Fruit fly (Drosophila melanogaster) whole organism, wandering third instar larva: Measurements from ENCODE around the gene CG43219.

Experiments used
- Abd-B ChIP-seq: fragments of >200 bp; optimal IDR thresholded peaks from 2 replicates; lab custom pipeline; 2017; ENCODE audit warnings: missing biosample characterization, missing genetic modification characterization
- CG32264 ChIP-seq: fragments of 200-800 bp; sonication (Bioruptor generic); optimal IDR thresholded peaks from 2 replicates; lab custom pipeline; 2016; ENCODE audit warnings: missing biosample characterization, missing genetic modification characterization
- CG9705 ChIP-seq: fragments of 200-800 bp; sonication (Bioruptor generic); optimal IDR thresholded peaks from 2 replicates; lab custom pipeline; 2018; ENCODE audit warnings: missing biosample characterization, mild to moderate bottlenecking, missing genetic modification characterization
- CrebA ChIP-seq: fragments of 200-800 bp; sonication (Bioruptor generic); optimal IDR thresholded peaks from 2 replicates; lab custom pipeline; 2016; ENCODE audit warnings: missing biosample characterization, mild to moderate bottlenecking, missing genetic modification characterization, borderline replicate concordance
- Dfd ChIP-seq: fragments of >200 bp; optimal IDR thresholded peaks from 2 replicates; lab custom pipeline; 2017; ENCODE audit warnings: missing biosample characterization, missing genetic modification characterization
- Dif ChIP-seq: fragments of 200-275, 200-300 bp; sonication (Bioruptor generic); optimal IDR thresholded peaks from 2 replicates; lab custom pipeline; 2018; ENCODE audit warnings: missing biosample characterization, missing genetic modification characterization; ENCODE audit not compliant: partially characterized antibody
- GATAd ChIP-seq: sonication (Bioruptor generic); optimal IDR thresholded peaks from 2 replicates; lab custom pipeline; 2016; ENCODE audit warnings: missing biosample characterization, missing genetic modification characterization
- HLH106 ChIP-seq: fragments of 200-800 bp; optimal IDR thresholded peaks from 3 replicates; lab custom pipeline; 2019; ENCODE audit warnings: missing biosample characterization, mild to moderate bottlenecking, missing genetic modification characterization, moderate library complexity
- Hnf4 ChIP-seq: fragments of 200-800 bp; sonication (Bioruptor generic); optimal IDR thresholded peaks from 2 replicates; lab custom pipeline; 2016; ENCODE audit warnings: missing biosample characterization, mild to moderate bottlenecking, missing genetic modification characterization
- Hr78 ChIP-seq: fragments of >200 bp; optimal IDR thresholded peaks from 2 replicates; lab custom pipeline; 2017; ENCODE audit warnings: missing biosample characterization, missing genetic modification characterization
- Hr83 ChIP-seq: fragments of 200-300 bp; sonication (Bioruptor generic); optimal IDR thresholded peaks from 2 replicates; lab custom pipeline; 2016; ENCODE audit warnings: missing biosample characterization, mild to moderate bottlenecking, missing genetic modification characterization, moderate library complexity; ENCODE audit not compliant: poor library complexity, severe bottlenecking
- Jra ChIP-seq: sonication (Bioruptor generic); optimal IDR thresholded peaks from 2 replicates; lab custom pipeline; 2016; ENCODE audit warnings: missing biosample characterization, missing genetic modification characterization
- N ChIP-seq: fragments of >200 bp; optimal IDR thresholded peaks from 2 replicates; lab custom pipeline; 2018; ENCODE audit warnings: missing biosample characterization, missing external identifiers, missing genetic modification characterization
- OdsH ChIP-seq: fragments of 200-800 bp; sonication (Bioruptor generic); optimal IDR thresholded peaks from 2 replicates; lab custom pipeline; 2016; ENCODE audit warnings: missing biosample characterization, mild to moderate bottlenecking, missing genetic modification characterization
- Sp1 ChIP-seq: fragments of 200-800 bp; sonication (Bioruptor generic); optimal IDR thresholded peaks from 3 replicates; lab custom pipeline; 2019; ENCODE audit warnings: missing biosample characterization, mild to moderate bottlenecking, missing genetic modification characterization, moderate library complexity
- Vsx2 ChIP-seq: fragments of 200-300, 225-300 bp; sonication (Bioruptor generic); optimal IDR thresholded peaks from 2 replicates; lab custom pipeline; 2018; ENCODE audit warnings: missing biosample characterization, missing genetic modification characterization; ENCODE audit not compliant: partially characterized antibody
- br ChIP-seq: fragments of 200-800 bp; sonication (Bioruptor generic); optimal IDR thresholded peaks from 2 replicates; lab custom pipeline; 2016; ENCODE audit warnings: missing biosample characterization, missing genetic modification characterization
- dmrt93B ChIP-seq: fragments of 200-800 bp; sonication (Bioruptor generic); optimal IDR thresholded peaks from 2 replicates; lab custom pipeline; 2018; ENCODE audit warnings: missing biosample characterization, mild to moderate bottlenecking, missing genetic modification characterization
- dsf ChIP-seq: sonication (Bioruptor generic); optimal IDR thresholded peaks from 2 replicates; lab custom pipeline; 2016; ENCODE audit warnings: missing biosample characterization, missing genetic modification characterization, borderline replicate concordance
- ey ChIP-seq: fragments of 200-800 bp; sonication (Bioruptor generic); optimal IDR thresholded peaks from 2 replicates; lab custom pipeline; 2016; ENCODE audit warnings: missing biosample characterization, missing genetic modification characterization
- foxo ChIP-seq, 2 experiments: fragments of 200-800 bp; sonication (Bioruptor generic); optimal IDR thresholded peaks; 2 replicates in 1 of 2; 3 replicates in 1 of 2; lab custom pipeline; 2016 to 2017; ENCODE audit warnings: missing biosample characterization in 2 of 2, missing genetic modification characterization in 2 of 2
- fru ChIP-seq: fragments of 200-800 bp; sonication (Bioruptor generic); optimal IDR thresholded peaks from 3 replicates; lab custom pipeline; 2016; ENCODE audit warnings: missing biosample characterization, mild to moderate bottlenecking, missing genetic modification characterization
- jim ChIP-seq: fragments of 175-275, 200-325 bp; sonication (Bioruptor generic); optimal IDR thresholded peaks from 2 replicates; lab custom pipeline; 2016; ENCODE audit warnings: missing biosample characterization, mild to moderate bottlenecking, missing genetic modification characterization
- lola ChIP-seq: fragments of >200 bp; optimal IDR thresholded peaks from 2 replicates; lab custom pipeline; 2017; ENCODE audit warnings: missing biosample characterization, missing genetic modification characterization
- pan ChIP-seq: fragments of >200 bp; optimal IDR thresholded peaks from 2 replicates; lab custom pipeline; 2017
- psq ChIP-seq: fragments of 200-800 bp; sonication (Bioruptor generic); optimal IDR thresholded peaks from 3 replicates; lab custom pipeline; 2017; ENCODE audit warnings: missing biosample characterization, mild to moderate bottlenecking, missing genetic modification characterization, moderate library complexity
- rgr ChIP-seq: fragments of 200-800 bp; sonication (Bioruptor generic); optimal IDR thresholded peaks from 3 replicates; lab custom pipeline; 2016; ENCODE audit warnings: missing biosample characterization, mild to moderate bottlenecking, missing genetic modification characterization
- sage ChIP-seq: fragments of 200-800 bp; sonication (Bioruptor generic); optimal IDR thresholded peaks from 2 replicates; lab custom pipeline; 2016; ENCODE audit warnings: missing biosample characterization, mild to moderate bottlenecking, missing genetic modification characterization
- sv ChIP-seq: fragments of 200-800 bp; sonication (Bioruptor generic); optimal IDR thresholded peaks from 3 replicates; lab custom pipeline; 2016; ENCODE audit warnings: missing biosample characterization, missing genetic modification characterization
- tai ChIP-seq: sonication (Bioruptor generic); optimal IDR thresholded peaks from 2 replicates; lab custom pipeline; 2016; ENCODE audit warnings: missing biosample characterization, missing genetic modification characterization
- usp ChIP-seq: fragments of >200 bp; optimal IDR thresholded peaks from 2 replicates; lab custom pipeline; 2017; ENCODE audit warnings: missing biosample characterization, missing genetic modification characterization

Gene CG43219

DNA sequence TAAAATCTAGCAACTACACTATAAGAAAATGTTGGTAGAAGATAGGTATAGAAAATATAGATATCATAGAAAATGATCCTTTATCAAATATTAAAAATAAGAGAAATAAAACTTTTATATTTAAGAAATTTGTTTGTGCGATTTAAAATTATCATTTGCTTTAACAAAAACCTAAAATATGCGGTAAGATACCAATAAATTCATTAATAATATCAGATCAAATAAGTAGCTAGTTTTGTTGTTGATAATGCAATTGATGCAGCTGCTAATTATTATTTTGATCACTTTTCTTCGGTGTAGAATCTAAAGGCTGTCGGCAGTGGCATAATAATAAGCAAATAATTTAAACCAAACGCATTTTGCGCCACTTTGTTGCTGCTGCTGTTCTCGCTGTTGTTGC lies 4.1 kb downstream of the CG43219 start:
- TF ChIP-seq Dfd (GFP tag; lab: Kevin White, UChicago) (no peak), psq (no peak), N (GFP tag; lab: Kevin White, UChicago) (no peak), HLH106 (tag; lab: Kevin White, UChicago) (no peak), fru (GFP tag; lab: Kevin White, UChicago) (no peak), lola (GFP tag; lab: Kevin White, UChicago) (no peak), Dif (no peak), rgr (GFP tag; lab: Kevin White, UChicago) (no peak), dmrt93B (GFP tag; lab: Kevin White, UChicago) (no peak), tai (GFP tag; lab: Kevin White, UChicago) (no peak), br (GFP tag; lab: Kevin White, UChicago) (no peak), CG32264 (no peak), GATAd (GFP tag; lab: Kevin White, UChicago) (no peak), Jra (GFP tag; lab: Kevin White, UChicago) (no peak), pan (lab: Kevin White, UChicago) (no peak), Hnf4 (GFP tag; lab: Kevin White, UChicago) (no peak), Hr78 (GFP tag; lab: Kevin White, UChicago) (no peak), Hr83 (GFP tag; lab: Kevin White, UChicago) (no peak), sv (GFP tag; lab: Kevin White, UChicago) (no peak)
- TF ChIP-seq, all 38 proteins: peak for 0

DNA sequence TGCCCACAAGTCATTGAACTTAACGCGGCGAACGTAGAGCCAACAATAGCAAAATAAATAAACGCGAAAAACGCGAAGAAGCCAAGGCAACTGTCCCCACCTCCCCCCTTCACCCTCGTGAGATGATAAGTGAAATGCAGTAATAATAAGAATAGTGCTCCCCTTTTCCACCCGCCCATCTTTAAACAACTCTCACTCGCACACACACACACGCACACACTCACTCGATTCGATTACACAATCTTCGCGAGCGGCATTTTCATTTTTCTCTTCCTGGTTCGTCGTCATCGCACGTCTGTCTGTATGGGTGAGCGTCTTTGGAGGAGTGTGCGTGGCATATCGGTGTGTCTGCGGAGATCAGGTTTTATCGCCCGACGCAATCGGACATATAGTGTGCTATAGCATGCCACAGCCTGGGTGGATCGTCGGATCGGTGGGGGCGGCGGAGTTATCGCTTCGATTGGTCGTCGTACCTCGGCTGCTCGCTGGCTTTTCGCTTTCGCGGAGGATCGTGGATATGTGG lies 4.6 kb downstream of the CG43219 start:
- peak; percentile 13 for TF ChIP-seq psq
- TF ChIP-seq N (GFP tag; lab: Kevin White, UChicago) = no peak
- TF ChIP-seq dsf (GFP tag; lab: Kevin White, UChicago) = no peak
- TF ChIP-seq OdsH = no peak
- TF ChIP-seq br (GFP tag; lab: Kevin White, UChicago) = peak; percentile 26
- TF ChIP-seq foxo (GFP tag; optimal IDR thresholded peaks at IDR 0.05; lab: Kevin White, UChicago) = peak in 1 of 2 experiments; percentile 27
- no peak for TF ChIP-seq Vsx2 (GFP tag; lab: Kevin White, UChicago)
- TF ChIP-seq Hnf4 (GFP tag; lab: Kevin White, UChicago) = no peak
- no peak for TF ChIP-seq jim (GFP tag; lab: Kevin White, UChicago)
- peak; percentile 16 for TF ChIP-seq Dfd (GFP tag; lab: Kevin White, UChicago)
- TF ChIP-seq rgr (GFP tag; lab: Kevin White, UChicago) = no peak
- no peak for TF ChIP-seq fru (GFP tag; lab: Kevin White, UChicago)
- no peak for TF ChIP-seq tai (GFP tag; lab: Kevin White, UChicago)
- no peak for TF ChIP-seq Hr78 (GFP tag; lab: Kevin White, UChicago)
- no peak for TF ChIP-seq dmrt93B (GFP tag; lab: Kevin White, UChicago)
- TF ChIP-seq Dif = no peak

DNA sequence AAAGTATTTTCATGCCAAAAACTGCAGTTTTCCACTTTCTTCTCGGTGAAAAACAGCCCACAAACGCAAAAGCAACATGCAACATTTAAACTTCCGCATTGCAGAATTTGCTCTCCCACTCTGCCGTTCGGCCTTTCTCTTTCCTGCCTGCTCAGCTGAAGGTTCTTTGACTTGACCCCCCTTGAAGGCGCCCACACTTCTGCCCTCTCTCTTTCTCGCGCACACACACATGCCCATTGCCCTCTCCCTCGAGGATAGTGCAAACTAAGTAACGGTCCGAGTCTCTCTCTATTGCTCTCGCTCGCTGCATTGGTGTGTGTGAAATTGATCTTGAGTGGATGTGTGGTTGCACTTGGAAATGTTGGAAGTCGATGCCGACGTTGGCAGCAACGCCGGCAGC lies 5.4 kb downstream of the CG43219 start:
- TF ChIP-seq fru (GFP tag; lab: Kevin White, UChicago) = no peak
- TF ChIP-seq lola (GFP tag; lab: Kevin White, UChicago) = no peak
- TF ChIP-seq usp (GFP tag; lab: Kevin White, UChicago) = no peak
- TF ChIP-seq jim (GFP tag; lab: Kevin White, UChicago) = no peak
- no peak for TF ChIP-seq CG9705 (GFP tag; lab: Kevin White, UChicago)
- TF ChIP-seq dsf (GFP tag; lab: Kevin White, UChicago) = no peak
- no peak for TF ChIP-seq ey (GFP tag; lab: Kevin White, UChicago)
- TF ChIP-seq Hr78 (GFP tag; lab: Kevin White, UChicago) = no peak
- TF ChIP-seq Jra (GFP tag; lab: Kevin White, UChicago) = no peak
- TF ChIP-seq Abd-B (GFP tag; lab: Kevin White, UChicago) = no peak
- TF ChIP-seq GATAd (GFP tag; lab: Kevin White, UChicago) = no peak
- no peak for TF ChIP-seq sage (GFP tag; lab: Kevin White, UChicago)
- no peak for TF ChIP-seq Sp1
- TF ChIP-seq CrebA (GFP tag; lab: Kevin White, UChicago) = no peak
- TF ChIP-seq pan (lab: Kevin White, UChicago) = no peak
- TF ChIP-seq tai (GFP tag; lab: Kevin White, UChicago) = no peak
- TF ChIP-seq, all 38 proteins: peak for 0

DNA sequence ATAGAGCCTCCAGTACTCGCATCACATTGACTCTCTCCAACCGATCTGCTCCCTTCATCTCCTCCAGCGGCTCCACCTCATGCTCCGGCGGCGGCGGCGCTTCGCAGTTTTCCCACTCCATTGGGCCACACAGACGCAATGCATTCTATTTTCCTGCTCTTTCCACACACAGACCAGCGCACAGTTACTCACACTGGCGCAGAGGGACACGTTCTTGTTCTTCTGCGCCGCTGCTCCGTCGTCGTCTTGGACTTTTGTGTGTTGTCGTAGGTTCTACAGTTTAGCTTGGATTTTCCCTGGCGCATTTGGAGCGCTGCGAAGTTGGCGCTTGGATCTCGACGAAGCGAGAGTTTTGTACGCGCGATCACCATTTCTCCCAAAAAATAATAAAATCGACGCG lies 6.1 kb downstream of the CG43219 start, which contains the start of gene Eip78C:
Gene Eip78C, plus strand, starts transcription at position 301 of the 400 bp plus-strand sequence.
- TF ChIP-seq Jra (GFP tag; lab: Kevin White, UChicago) = no peak
- no peak for TF ChIP-seq Dif
